Worm (Caenorhabditis elegans): ENCODE data around the gene agxt-1.

ce11 chrII:8859596-8859995, 14.2 kb downstream of the agxt-1 start, which contains the start of gene snb-6:
- TF ChIP-seq elt-1 (tag; optimal IDR thresholded peaks at IDR 0.05) (no peak), ama-1 (optimal IDR thresholded peaks at IDR 0.05) (no peak)

Measured in whole organism, L3 larva.